Fruit fly (Drosophila melanogaster) whole organism, prepupa: ENCODE data around the gene CG8202.

Experiments
- CG6276 ChIP-seq: fragments of 200-800 bp; sonication (Bioruptor generic); optimal IDR thresholded peaks from 2 replicates; lab custom pipeline; 2017; ENCODE audit warnings: missing biosample characterization, mild to moderate bottlenecking, missing genetic modification characterization
- CG6808 ChIP-seq: fragments of 200-800 bp; sonication (Bioruptor generic); optimal IDR thresholded peaks from 3 replicates; lab custom pipeline; 2017; ENCODE audit warnings: missing biosample characterization, missing genetic modification characterization, mild to moderate bottlenecking, moderate library complexity, missing genetic modification reagents
- CG6854 ChIP-seq: fragments of 200-800 bp; sonication (Bioruptor generic); optimal IDR thresholded peaks from 2 replicates; lab custom pipeline; 2017; ENCODE audit warnings: missing biosample characterization, mild to moderate bottlenecking, missing genetic modification characterization
- Sox15 ChIP-seq: fragments of 200-800 bp; sonication (Bioruptor generic); optimal IDR thresholded peaks from 3 replicates; lab custom pipeline; 2016; ENCODE audit warnings: missing biosample characterization, missing genetic modification characterization
- eg ChIP-seq: fragments of 200-800 bp; sonication (Bioruptor generic); IDR thresholded peaks from 3 replicates; pipeline ENCODE4 v1.3.6; 2022; ENCODE audit warnings: missing biosample characterization, missing genetic modification characterization
- lz ChIP-seq: fragments of 200-800 bp; sonication (Bioruptor generic); optimal IDR thresholded peaks from 3 replicates; lab custom pipeline; 2016; ENCODE audit warnings: missing biosample characterization, missing genetic modification characterization

- TF ChIP-seq CG6854 (GFP tag; lab: Kevin White, UChicago) (no peak), Sox15 (GFP tag; lab: Kevin White, UChicago) (no peak), CG6276 (GFP tag; lab: Kevin White, UChicago) (no peak), eg (GFP tag; lab: Robert Waterston, UW) (no peak), lz (GFP tag; lab: Kevin White, UChicago) (no peak), CG6808 (GFP tag; lab: Kevin White, UChicago) (no peak)
These were observed 16.5 kb upstream of the CG8202 start for dm6 chr3R:8715371-8715770.
